Fruit fly (Drosophila melanogaster) S2 (cell line): ENCODE results near the gene CG14841.

ENCODE experiments used
- CG8478 ChIP-seq: fragments of >200 bp; optimal IDR thresholded peaks from 2 replicates; lab custom pipeline; 2018
- CTCF ChIP-seq, 2 experiments: fragments of >200 bp; optimal IDR thresholded peaks; 2 replicates each; lab custom pipeline; 2018

DNA sequence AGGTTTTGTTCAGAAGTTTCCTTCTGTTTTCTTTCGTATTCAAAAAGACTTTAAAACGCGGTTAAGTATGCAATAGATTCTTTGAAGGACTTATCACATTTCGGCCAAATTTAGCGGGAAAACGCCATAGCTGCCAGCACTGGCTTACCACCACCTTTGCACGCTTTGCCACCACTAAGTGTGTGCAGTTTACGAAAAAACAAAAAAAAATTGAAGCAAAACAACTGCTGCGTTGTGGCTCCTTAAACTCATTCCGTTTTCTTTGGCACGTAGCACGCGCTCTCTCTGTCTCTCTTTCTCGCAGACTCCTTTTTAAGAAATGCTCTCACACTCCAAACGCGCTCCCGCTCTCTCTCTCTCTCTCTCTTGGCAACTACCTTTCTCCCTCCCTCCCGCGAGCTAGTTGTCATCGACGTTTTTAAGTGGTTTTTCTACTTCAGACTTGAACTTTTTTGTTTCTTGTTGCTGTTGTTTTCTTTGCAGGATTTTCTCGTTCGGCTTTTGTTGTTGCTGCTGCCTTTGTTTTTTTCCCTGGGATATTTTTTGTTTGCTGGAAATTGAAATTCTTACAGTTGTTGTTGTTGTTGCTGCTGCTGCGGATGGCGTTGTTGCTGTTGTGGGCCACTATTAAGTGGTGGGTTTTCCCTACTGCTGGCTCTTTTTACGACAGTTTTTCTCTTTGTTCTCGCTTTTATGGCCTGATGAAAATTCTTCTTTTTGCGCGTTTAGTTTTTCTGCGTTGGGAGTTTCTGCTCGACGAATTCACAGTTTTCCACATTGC, 16.5 kb upstream of the CG14841 start:
- TF ChIP-seq CG8478 (lab: Kevin White, UChicago) (no peak), CTCF (optimal IDR thresholded peaks at IDR 0.05; lab: Kevin White, UChicago) (no peak)
